Fruit fly (Drosophila melanogaster) whole organism, prepupa: ENCODE data around the gene Lsp1alpha.

Experiments used
- Blimp-1 ChIP-seq: fragments of 200-800 bp; sonication (Bioruptor generic); optimal IDR thresholded peaks from 3 replicates; lab custom pipeline; 2017; ENCODE audit warnings: missing biosample characterization, missing genetic modification characterization, mild to moderate bottlenecking, moderate library complexity, missing genetic modification reagents
- CG10631 ChIP-seq: fragments of 200-800 bp; sonication (Bioruptor generic); optimal IDR thresholded peaks from 2 replicates; lab custom pipeline; 2016; ENCODE audit warnings: missing biosample characterization, missing genetic modification characterization
- CG10669 ChIP-seq: fragments of 200-800 bp; sonication (Bioruptor generic); optimal IDR thresholded peaks from 3 replicates; lab custom pipeline; 2018; ENCODE audit warnings: missing biosample characterization, mild to moderate bottlenecking, missing genetic modification characterization, moderate library complexity
- CG11762 ChIP-seq: fragments of 200-800 bp; sonication (Bioruptor generic); optimal IDR thresholded peaks from 3 replicates; lab custom pipeline; 2016; ENCODE audit warnings: missing biosample characterization, missing genetic modification characterization; ENCODE audit not compliant: insufficient read depth
- CG16779 ChIP-seq: fragments of 200-800 bp; sonication (Bioruptor generic); optimal IDR thresholded peaks from 3 replicates; lab custom pipeline; 2017; ENCODE audit warnings: missing biosample characterization, mild to moderate bottlenecking, missing genetic modification characterization
- CG32006 ChIP-seq: fragments of 200-800 bp; sonication (Bioruptor generic); optimal IDR thresholded peaks from 3 replicates; lab custom pipeline; 2017; ENCODE audit warnings: missing biosample characterization, mild to moderate bottlenecking, missing genetic modification characterization
- CG34406 ChIP-seq: fragments of 200-800 bp; sonication (Bioruptor generic); optimal IDR thresholded peaks from 3 replicates; lab custom pipeline; 2016; ENCODE audit warnings: missing biosample characterization, missing genetic modification characterization
- CG3919 ChIP-seq: fragments of 200-800 bp; sonication (Bioruptor generic); optimal IDR thresholded peaks from 3 replicates; lab custom pipeline; 2016; ENCODE audit warnings: missing biosample characterization, missing genetic modification characterization
- CG4318 ChIP-seq: fragments of 200-800 bp; sonication (Bioruptor generic); optimal IDR thresholded peaks from 3 replicates; lab custom pipeline; 2017; ENCODE audit warnings: missing biosample characterization, mild to moderate bottlenecking, missing genetic modification characterization
- CG6163 ChIP-seq: fragments of 200-800 bp; sonication (Bioruptor generic); IDR thresholded peaks from 3 replicates; pipeline ENCODE4 v1.3.6; 2022; ENCODE audit warnings: missing biosample characterization, missing genetic modification characterization
- CG6276 ChIP-seq: fragments of 200-800 bp; sonication (Bioruptor generic); optimal IDR thresholded peaks from 2 replicates; lab custom pipeline; 2017; ENCODE audit warnings: missing biosample characterization, mild to moderate bottlenecking, missing genetic modification characterization
- CG6792 ChIP-seq: fragments of 200-800 bp; sonication (Bioruptor generic); optimal IDR thresholded peaks from 3 replicates; lab custom pipeline; 2016; ENCODE audit warnings: missing biosample characterization, missing genetic modification characterization
- CG8632 ChIP-seq: fragments of 200-800 bp; sonication (Bioruptor generic); optimal IDR thresholded peaks from 3 replicates; lab custom pipeline; 2016; ENCODE audit warnings: missing biosample characterization, missing genetic modification characterization
- Eip78C ChIP-seq: fragments of 200-800 bp; sonication (Bioruptor generic); peaks from one replicate; lab custom pipeline; 2016; ENCODE audit warnings: missing biosample characterization, missing genetic modification characterization
- Eip93F ChIP-seq: fragments of 200-800 bp; sonication (Bioruptor generic); optimal IDR thresholded peaks from 2 replicates; lab custom pipeline; 2016; ENCODE audit warnings: missing biosample characterization, mild to moderate bottlenecking, missing genetic modification characterization
- Hr38 ChIP-seq: sonication (Bioruptor generic); optimal IDR thresholded peaks from 2 replicates; lab custom pipeline; 2016; ENCODE audit warnings: missing biosample characterization, missing genetic modification characterization
- Hr39 ChIP-seq: fragments of 200-800 bp; sonication (Bioruptor generic); optimal IDR thresholded peaks from 2 replicates; lab custom pipeline; 2016; ENCODE audit warnings: missing biosample characterization, missing genetic modification characterization
- Hr4 ChIP-seq: fragments of 200-800 bp; sonication (Bioruptor generic); optimal IDR thresholded peaks from 3 replicates; lab custom pipeline; 2016; ENCODE audit warnings: missing biosample characterization, missing genetic modification characterization
- Lpt ChIP-seq: fragments of 200-800 bp; sonication (Bioruptor generic); optimal IDR thresholded peaks from 3 replicates; lab custom pipeline; 2016; ENCODE audit warnings: missing biosample characterization, missing genetic modification characterization
- Met ChIP-seq: fragments of 200-800 bp; sonication (Bioruptor generic); optimal IDR thresholded peaks from 3 replicates; lab custom pipeline; 2016; ENCODE audit warnings: missing biosample characterization, missing genetic modification characterization
- Smox ChIP-seq: fragments of 200-800 bp; sonication (Bioruptor generic); optimal IDR thresholded peaks from 3 replicates; lab custom pipeline; 2016; ENCODE audit warnings: missing biosample characterization, missing genetic modification characterization
- Sox14 ChIP-seq: fragments of 200-800 bp; sonication (Bioruptor generic); optimal IDR thresholded peaks from 3 replicates; lab custom pipeline; 2016; ENCODE audit warnings: missing biosample characterization, missing genetic modification characterization
- Sox15 ChIP-seq: fragments of 200-800 bp; sonication (Bioruptor generic); optimal IDR thresholded peaks from 3 replicates; lab custom pipeline; 2016; ENCODE audit warnings: missing biosample characterization, missing genetic modification characterization
- achi ChIP-seq: fragments of 200-800 bp; sonication (Bioruptor generic); optimal IDR thresholded peaks from 3 replicates; lab custom pipeline; 2016; ENCODE audit warnings: missing biosample characterization, missing genetic modification characterization
- acj6 ChIP-seq: fragments of 200-800 bp; sonication (Bioruptor generic); optimal IDR thresholded peaks from 3 replicates; lab custom pipeline; 2016; ENCODE audit warnings: missing biosample characterization, missing genetic modification characterization
- dsx ChIP-seq: fragments of 200-800 bp; optimal IDR thresholded peaks from 3 replicates; lab custom pipeline; 2019; ENCODE audit warnings: missing biosample characterization, mild to moderate bottlenecking, missing genetic modification characterization, moderate library complexity; ENCODE audit not compliant: poor library complexity, severe bottlenecking
- eg ChIP-seq: fragments of 200-800 bp; sonication (Bioruptor generic); IDR thresholded peaks from 3 replicates; pipeline ENCODE4 v1.3.6; 2022; ENCODE audit warnings: missing biosample characterization, missing genetic modification characterization
- esn ChIP-seq: fragments of 200-800 bp; sonication (Bioruptor generic); optimal IDR thresholded peaks from 2 replicates; lab custom pipeline; 2016; ENCODE audit warnings: missing biosample characterization, mild to moderate bottlenecking, missing genetic modification characterization, moderate library complexity
- fd59A ChIP-seq: fragments of 200-800 bp; sonication (Bioruptor generic); optimal IDR thresholded peaks from 2 replicates; lab custom pipeline; 2017; ENCODE audit warnings: missing biosample characterization, mild to moderate bottlenecking, missing genetic modification characterization, missing genetic modification reagents
- fd85E ChIP-seq: fragments of 200-800 bp; sonication (Bioruptor generic); optimal IDR thresholded peaks from 3 replicates; lab custom pipeline; 2016; ENCODE audit warnings: missing biosample characterization, missing genetic modification characterization
- lz ChIP-seq: fragments of 200-800 bp; sonication (Bioruptor generic); optimal IDR thresholded peaks from 3 replicates; lab custom pipeline; 2016; ENCODE audit warnings: missing biosample characterization, missing genetic modification characterization
- net ChIP-seq: fragments of 200-800 bp; sonication (Bioruptor generic); optimal IDR thresholded peaks from 3 replicates; lab custom pipeline; 2016; ENCODE audit warnings: missing biosample characterization, missing genetic modification characterization
- salr ChIP-seq, 2 experiments: fragments of 200-800 bp; sonication (Bioruptor generic); optimal IDR thresholded peaks; 3 replicates each; lab custom pipeline; 2016 to 2018; ENCODE audit warnings: missing biosample characterization in 2 of 2, missing genetic modification characterization in 2 of 2, mild to moderate bottlenecking in 1 of 2
- svp ChIP-seq: fragments of 200-800 bp; sonication (Bioruptor generic); peaks from one replicate; lab custom pipeline; 2016; ENCODE audit warnings: missing biosample characterization, missing genetic modification characterization
- topi ChIP-seq: fragments of 200-800 bp; sonication (Bioruptor generic); optimal IDR thresholded peaks from 3 replicates; lab custom pipeline; 2016; ENCODE audit warnings: missing biosample characterization, missing genetic modification characterization
- vri ChIP-seq: fragments of 200-800 bp; sonication (Bioruptor generic); optimal IDR thresholded peaks from 3 replicates; lab custom pipeline; 2016; ENCODE audit warnings: missing biosample characterization, mild to moderate bottlenecking, missing genetic modification characterization

The Lsp1alpha gene

dm6 chrX:12462936-12463558 is 27.0 kb upstream of the Lsp1alpha start, which contains the start of the genes Rab40 and CG42258 (continued):
- TF ChIP-seq CG4318 (GFP tag; lab: Kevin White, UChicago) (peak; percentile 27), CG8632 (GFP tag; lab: Kevin White, UChicago) (peak; percentile 34), CG32006 (peak; percentile 37), Blimp-1 (GFP tag; lab: Kevin White, UChicago) (no peak), esn (GFP tag; lab: Kevin White, UChicago) (peak; percentile 57), topi (peak; percentile 46), Sox14 (GFP tag; lab: Kevin White, UChicago) (peak; percentile 48), lz (GFP tag; lab: Kevin White, UChicago) (peak; percentile 55), CG11762 (GFP tag; lab: Kevin White, UChicago) (no peak), CG6792 (GFP tag; lab: Kevin White, UChicago) (peak; percentile 21), CG16779 (no peak)

dm6 chrX:12463560-12463959 is 26.5 kb upstream of the Lsp1alpha start:
- TF ChIP-seq CG6792 (GFP tag; lab: Kevin White, UChicago): no peak
- TF ChIP-seq Smox: no peak
- TF ChIP-seq fd59A (GFP tag; lab: Kevin White, UChicago): no peak
- TF ChIP-seq svp (GFP tag; lab: Kevin White, UChicago): peak; percentile 61

- TF ChIP-seq Sox15 (GFP tag; lab: Kevin White, UChicago): no peak
- no peak for TF ChIP-seq Hr39 (GFP tag; lab: Kevin White, UChicago)
- no peak for TF ChIP-seq CG10631 (GFP tag; lab: Kevin White, UChicago)
- TF ChIP-seq achi (GFP tag; lab: Kevin White, UChicago): no peak
- TF ChIP-seq CG4318 (GFP tag; lab: Kevin White, UChicago): no peak
- TF ChIP-seq fd59A (GFP tag; lab: Kevin White, UChicago): no peak
- no peak for TF ChIP-seq CG6163 (GFP tag; lab: Robert Waterston, UW)
- TF ChIP-seq eg (GFP tag; lab: Robert Waterston, UW): no peak
- TF ChIP-seq net: no peak
- no peak for TF ChIP-seq Met
- TF ChIP-seq Lpt (GFP tag; lab: Kevin White, UChicago): no peak
- TF ChIP-seq Eip78C: no peak
- no peak for TF ChIP-seq vri (GFP tag; lab: Kevin White, UChicago)
- TF ChIP-seq CG10669 (GFP tag; lab: Kevin White, UChicago): no peak
- TF ChIP-seq Blimp-1 (GFP tag; lab: Kevin White, UChicago): no peak
- TF ChIP-seq acj6: no peak
- TF ChIP-seq CG3919 (GFP tag; lab: Kevin White, UChicago): no peak
- no peak for TF ChIP-seq Eip93F (GFP tag; lab: Kevin White, UChicago)
- TF ChIP-seq CG11762 (GFP tag; lab: Kevin White, UChicago): no peak
Measured at dm6 chrX:12465316-12465715, 24.8 kb upstream of the Lsp1alpha start.

dm6 chrX:12466541-12467240 is 23.4 kb upstream of the Lsp1alpha start:
- TF ChIP-seq CG6276 (no peak), Hr38 (GFP tag; lab: Kevin White, UChicago) (no peak), CG10669 (GFP tag; lab: Kevin White, UChicago) (no peak), salr (GFP tag; optimal IDR thresholded peaks at IDR 0.05; lab: Kevin White, UChicago) (no peak), achi (GFP tag; lab: Kevin White, UChicago) (no peak), Hr4 (peak; percentile 14), CG34406 (GFP tag; lab: Kevin White, UChicago) (no peak), dsx (no peak), Smox (no peak), fd85E (GFP tag; lab: Kevin White, UChicago) (no peak), eg (GFP tag; lab: Robert Waterston, UW) (0 out of 3 replicates have a peak, but pooled peaks have one; percentile 5), CG6163 (GFP tag; lab: Robert Waterston, UW) (no peak), CG32006 (peak; percentile 36)
- TF ChIP-seq, all 60 proteins: peak for 3
